Worm (Caenorhabditis elegans) whole organism, late embryonic: ENCODE measurements around the gene R52.4.

ENCODE experiments used
- F13H6.1 ChIP-seq: sonication (generic microtip); optimal IDR thresholded peaks from 2 replicates; lab custom pipeline; 2016; ENCODE audit warnings: missing genetic modification characterization, missing compliant biosample characterization
- T23F11.4 ChIP-seq: fragments of 200-800 bp; sonication (Bioruptor generic); optimal IDR thresholded peaks from 2 replicates; lab custom pipeline; 2018; ENCODE audit warnings: mild to moderate bottlenecking, missing genetic modification characterization, missing compliant biosample characterization
- ceh-31 ChIP-seq: sonication (generic microtip); optimal IDR thresholded peaks from 2 replicates; lab custom pipeline; 2016; ENCODE audit warnings: missing genetic modification characterization, missing compliant biosample characterization
- ceh-34 ChIP-seq: sonication (generic microtip); optimal IDR thresholded peaks from 2 replicates; lab custom pipeline; 2016; ENCODE audit warnings: mild to moderate bottlenecking, missing genetic modification characterization, missing compliant biosample characterization
- ceh-45 ChIP-seq: fragments of 200-800 bp; sonication (Bioruptor generic); IDR thresholded peaks from 2 replicates; pipeline ENCODE4 v1.3.6; 2022; ENCODE audit warnings: missing genetic modification reagents, missing genetic modification characterization, missing compliant biosample characterization
- hlh-6 ChIP-seq: sonication (generic microtip); optimal IDR thresholded peaks from 2 replicates; lab custom pipeline; 2016; ENCODE audit warnings: missing genotype, missing genetic modification characterization, missing compliant biosample characterization
- hlh-8 ChIP-seq: sonication (generic microtip); optimal IDR thresholded peaks from 2 replicates; lab custom pipeline; 2016; ENCODE audit warnings: missing genotype, missing genetic modification characterization, missing compliant biosample characterization
- madf-2 ChIP-seq: sonication (generic microtip); optimal IDR thresholded peaks from 2 replicates; lab custom pipeline; 2017; ENCODE audit warnings: missing genetic modification characterization, missing compliant biosample characterization
- nhr-11 ChIP-seq: fragments of 150-350 bp; optimal IDR thresholded peaks from 2 replicates; lab custom pipeline; 2014; ENCODE audit warnings: missing biosample characterization, missing genetic modification characterization
- ttx-3 ChIP-seq: sonication (generic microtip); optimal IDR thresholded peaks from 2 replicates; lab custom pipeline; 2016; ENCODE audit warnings: missing genetic modification reagents, missing genetic modification characterization, missing compliant biosample characterization

- TF ChIP-seq hlh-6 (tag; lab: Kevin White, UChicago) = no peak
- no peak for TF ChIP-seq T23F11.4 (GFP tag; lab: Kevin White, UChicago)
- no peak for TF ChIP-seq hlh-8 (tag; lab: Kevin White, UChicago)
- no peak for TF ChIP-seq madf-2
- TF ChIP-seq ceh-34 (tag; lab: Kevin White, UChicago) = no peak
- no peak for TF ChIP-seq ceh-45 (GFP tag; lab: Robert Waterston, UW)
- no peak for TF ChIP-seq ceh-31
- TF ChIP-seq F13H6.1 = no peak
- no peak for TF ChIP-seq ttx-3 (tag; lab: Kevin White, UChicago)
- no peak for TF ChIP-seq nhr-11 (tag; lab: Kevin White, UChicago)
Observed at ce11 chrII:2099139-2099976, 8.8 kb downstream of the R52.4 start, which contains the start of gene math-42.
